Worm (Caenorhabditis elegans) whole organism, early embryonic: ENCODE results near the gene srx-54.

Source experiments
- F13C5.2 ChIP-seq: sonication (generic microtip); optimal IDR thresholded peaks from 2 replicates; lab custom pipeline; 2017; ENCODE audit warnings: mild to moderate bottlenecking, missing genetic modification characterization, inconsistent platforms, missing compliant biosample characterization
- ama-1 ChIP-seq: fragments of 150-350 bp; optimal IDR thresholded peaks from 2 replicates; lab custom pipeline; 2014
- ceh-13 ChIP-seq: fragments of 200-800 bp; sonication (Bioruptor generic); optimal IDR thresholded peaks from 2 replicates; lab custom pipeline; 2018; ENCODE audit warnings: mild to moderate bottlenecking, missing genetic modification characterization, missing compliant biosample characterization
- ets-7 ChIP-seq: sonication (generic microtip); optimal IDR thresholded peaks from 2 replicates; lab custom pipeline; 2016; ENCODE audit warnings: missing genotype, missing genetic modification characterization, missing compliant biosample characterization
- flt-1 ChIP-seq: fragments of 200-800 bp; sonication (Bioruptor generic); IDR thresholded peaks from 2 replicates; pipeline ENCODE4 v1.3.6; 2022; ENCODE audit warnings: missing genetic modification characterization, missing compliant biosample characterization
- hmbx-1 ChIP-seq: sonication (generic microtip); optimal IDR thresholded peaks from 2 replicates; lab custom pipeline; 2016; ENCODE audit warnings: mild to moderate bottlenecking, missing genetic modification characterization, missing compliant biosample characterization
- hmg-4 ChIP-seq: fragments of 200-800 bp; sonication (Bioruptor generic); optimal IDR thresholded peaks from 2 replicates; lab custom pipeline; 2018; ENCODE audit warnings: mild to moderate bottlenecking, missing genetic modification characterization, missing compliant biosample characterization
- hnd-1 ChIP-seq: sonication (generic microtip); optimal IDR thresholded peaks from 2 replicates; lab custom pipeline; 2016; ENCODE audit warnings: missing genetic modification characterization, missing compliant biosample characterization
- pes-1 ChIP-seq: fragments of 200-800 bp; sonication (Bioruptor generic); IDR thresholded peaks from 2 replicates; pipeline ENCODE4 v1.3.6; 2022; ENCODE audit warnings: missing genetic modification reagents, missing genetic modification characterization, missing compliant biosample characterization
- sea-1 ChIP-seq: fragments of 200-800 bp; sonication (Bioruptor generic); conservative IDR thresholded peaks from 2 replicates; pipeline ENCODE4 v1.3.6; 2022; ENCODE audit warnings: missing genetic modification characterization, missing compliant biosample characterization
- tra-4 ChIP-seq: sonication (generic microtip); optimal IDR thresholded peaks from 2 replicates; lab custom pipeline; 2017; ENCODE audit warnings: missing genetic modification characterization, missing compliant biosample characterization

ce11 chrV:16954766-16955165 is 20.3 kb upstream of the srx-54 start, which contains the start of gene srh-206:
- no peak for TF ChIP-seq flt-1 (GFP tag; lab: Robert Waterston, UW)
- TF ChIP-seq ama-1 (lab: Kevin White, UChicago): no peak
- TF ChIP-seq ceh-13 (GFP tag; lab: Kevin White, UChicago): no peak
- no peak for TF ChIP-seq hmbx-1 (tag; lab: Kevin White, UChicago)
- TF ChIP-seq ets-7 (tag; lab: Kevin White, UChicago): no peak
- no peak for TF ChIP-seq sea-1 (GFP tag; lab: Robert Waterston, UW)
- TF ChIP-seq hmg-4: no peak
- no peak for TF ChIP-seq tra-4
- TF ChIP-seq F13C5.2 (tag; lab: Kevin White, UChicago): no peak
- no peak for TF ChIP-seq hnd-1
- no peak for TF ChIP-seq pes-1 (GFP tag; lab: Robert Waterston, UW)
